Worm (Caenorhabditis elegans): ENCODE results near the gene lpr-6.

ce11 chrX:11103173-11103572 is 43.4 kb downstream of the lpr-6 start:
- no peak for TF ChIP-seq pqm-1 (tag; optimal IDR thresholded peaks at IDR 0.05)
- TF ChIP-seq dve-1 (tag; optimal IDR thresholded peaks at IDR 0.05) = no peak
- no peak for TF ChIP-seq ceh-9 (tag; optimal IDR thresholded peaks at IDR 0.05)
- no peak for TF ChIP-seq unc-3 (GFP tag; conservative IDR thresholded peaks at IDR 0.05)
- no peak for TF ChIP-seq unc-3 (tag; optimal IDR thresholded peaks at IDR 0.05)
